Worm (Caenorhabditis elegans) whole organism, midembryonic: ENCODE results near the gene T07H8.11.

Experiments
- T22C8.4 ChIP-seq: fragments of 200-800 bp; sonication (Bioruptor generic); IDR thresholded peaks from 2 replicates; pipeline ENCODE4 v1.3.6; 2022; ENCODE audit warnings: missing genetic modification characterization, missing compliant biosample characterization
- cog-1 ChIP-seq: sonication (generic microtip); optimal IDR thresholded peaks from 2 replicates; lab custom pipeline; 2016; ENCODE audit warnings: missing genetic modification characterization, missing compliant biosample characterization
- flt-1 ChIP-seq: fragments of 200-800 bp; sonication (Bioruptor generic); IDR thresholded peaks from 2 replicates; pipeline ENCODE4 v1.3.6; 2022; ENCODE audit warnings: missing genetic modification characterization, missing compliant biosample characterization
- klf-2 ChIP-seq: fragments of 200-800 bp; sonication (Bioruptor generic); conservative IDR thresholded peaks from 2 replicates; pipeline ENCODE4 v1.3.6; 2022; ENCODE audit warnings: missing genetic modification reagents, missing genetic modification characterization, missing compliant biosample characterization
- med-1 ChIP-seq: sonication (generic microtip); optimal IDR thresholded peaks from 2 replicates; lab custom pipeline; 2017; ENCODE audit warnings: missing genetic modification characterization, mild to moderate bottlenecking, missing compliant biosample characterization, antibody characterized with exemption, missing genetic modification reagents; ENCODE audit not compliant: insufficient read depth
- tab-1 ChIP-seq: fragments of 200-800 bp; sonication (Bioruptor generic); IDR thresholded peaks from 2 replicates; pipeline ENCODE4 v1.3.6; 2022; ENCODE audit warnings: missing genetic modification characterization, missing compliant biosample characterization
- ztf-23 ChIP-seq: fragments of 200-800 bp; sonication (Bioruptor generic); IDR thresholded peaks from 2 replicates; pipeline ENCODE4 v1.3.6; 2022; ENCODE audit warnings: missing genetic modification reagents, missing genetic modification characterization, missing compliant biosample characterization
- ztf-29 ChIP-seq: fragments of 200-800 bp; sonication (Bioruptor generic); IDR thresholded peaks from 2 replicates; pipeline ENCODE4 v1.3.6; 2022; ENCODE audit warnings: missing genetic modification reagents, missing genetic modification characterization, missing compliant biosample characterization

ce11 chrV:7000734-7001133, 49.5 kb upstream of the T07H8.11 start:
- TF ChIP-seq T22C8.4: no peak
- TF ChIP-seq ztf-29 (GFP tag; lab: Robert Waterston, UW): no peak
- TF ChIP-seq med-1: no peak
- no peak for TF ChIP-seq cog-1 (tag; lab: Kevin White, UChicago)
- TF ChIP-seq tab-1 (GFP tag; lab: Robert Waterston, UW): no peak
- no peak for TF ChIP-seq klf-2
- TF ChIP-seq flt-1 (GFP tag; lab: Robert Waterston, UW): no peak
- no peak for TF ChIP-seq ztf-23 (GFP tag; lab: Robert Waterston, UW)
